Fruit fly (Drosophila melanogaster) whole organism, pupa: ENCODE measurements around the gene Glut1.

Experiments
- CG10348 ChIP-seq: fragments of 200-800 bp; sonication (Bioruptor generic); IDR thresholded peaks from 2 replicates; pipeline ENCODE4 v1.3.6; 2022; ENCODE audit warnings: missing biosample characterization, missing genetic modification characterization
- CG12605 ChIP-seq: fragments of 200-800 bp; sonication (Bioruptor generic); IDR thresholded peaks from 2 replicates; pipeline ENCODE4 v1.3.6; 2022; ENCODE audit warnings: missing biosample characterization, missing genetic modification characterization
- CG13204 ChIP-seq: fragments of 200-800 bp; sonication (Bioruptor generic); optimal IDR thresholded peaks from 2 replicates; lab custom pipeline; 2018; ENCODE audit warnings: missing biosample characterization, mild to moderate bottlenecking, missing genetic modification characterization, moderate library complexity
- CG14655 ChIP-seq: fragments of 200-800 bp; sonication (Bioruptor generic); optimal IDR thresholded peaks from 3 replicates; lab custom pipeline; 2017; ENCODE audit warnings: mild to moderate bottlenecking, missing biosample characterization, missing genetic modification reagents, missing genetic modification characterization
- CG15710 ChIP-seq: fragments of 200-800 bp; sonication (Bioruptor generic); optimal IDR thresholded peaks from 2 replicates; lab custom pipeline; 2018; ENCODE audit warnings: missing biosample characterization, mild to moderate bottlenecking, missing genetic modification characterization, moderate library complexity
- CG17806 ChIP-seq: fragments of 200-800 bp; sonication (Bioruptor generic); optimal IDR thresholded peaks from 2 replicates; lab custom pipeline; 2018; ENCODE audit warnings: missing biosample characterization, mild to moderate bottlenecking, missing genetic modification characterization, moderate library complexity
- CG32121 ChIP-seq: fragments of 200-800 bp; sonication (Bioruptor generic); IDR thresholded peaks from 2 replicates; pipeline ENCODE4 v1.3.6; 2022; ENCODE audit warnings: missing biosample characterization, missing genetic modification characterization
- CG34367 ChIP-seq: fragments of 200-800 bp; sonication (Bioruptor generic); optimal IDR thresholded peaks from 2 replicates; lab custom pipeline; 2018; ENCODE audit warnings: missing biosample characterization, mild to moderate bottlenecking, missing genetic modification characterization
- CG4496 ChIP-seq: fragments of 200-800 bp; sonication (Bioruptor generic); IDR thresholded peaks from 3 replicates; pipeline ENCODE4 v1.3.6; 2022; ENCODE audit warnings: missing biosample characterization, missing genetic modification characterization
- CG8159 ChIP-seq: fragments of 200-800 bp; sonication (Bioruptor generic); optimal IDR thresholded peaks from 3 replicates; lab custom pipeline; 2018; ENCODE audit warnings: missing biosample characterization, mild to moderate bottlenecking, missing genetic modification characterization, moderate library complexity
- CG8301 ChIP-seq: fragments of 200-800 bp; sonication (Bioruptor generic); optimal IDR thresholded peaks from 2 replicates; lab custom pipeline; 2018; ENCODE audit warnings: missing biosample characterization, mild to moderate bottlenecking, missing genetic modification characterization
- CG9948 ChIP-seq: fragments of 200-800 bp; sonication (Bioruptor generic); optimal IDR thresholded peaks from 2 replicates; lab custom pipeline; 2018; ENCODE audit warnings: missing biosample characterization, mild to moderate bottlenecking, missing genetic modification characterization, moderate library complexity
- D1 ChIP-seq: fragments of 200-800 bp; sonication (Bioruptor generic); optimal IDR thresholded peaks from 2 replicates; lab custom pipeline; 2018; ENCODE audit warnings: missing biosample characterization, mild to moderate bottlenecking, missing genetic modification characterization, moderate library complexity
- EcR ChIP-seq: fragments of 200-800 bp; sonication (Bioruptor generic); optimal IDR thresholded peaks from 3 replicates; lab custom pipeline; 2019; ENCODE audit warnings: missing biosample characterization, missing genetic modification characterization, mild to moderate bottlenecking, moderate library complexity, missing genetic modification reagents
- Ets98B ChIP-seq: fragments of 200-800 bp; sonication (Bioruptor generic); IDR thresholded peaks from 2 replicates; pipeline ENCODE4 v1.3.6; 2022; ENCODE audit warnings: missing biosample characterization, missing genetic modification characterization
- Pif1A ChIP-seq: fragments of 200-800 bp; sonication (Bioruptor generic); optimal IDR thresholded peaks from 3 replicates; lab custom pipeline; 2016; ENCODE audit warnings: missing biosample characterization, missing genetic modification characterization
- Pif1B ChIP-seq: fragments of 200-800 bp; sonication (Bioruptor generic); optimal IDR thresholded peaks from 3 replicates; lab custom pipeline; 2016; ENCODE audit warnings: missing biosample characterization, missing genetic modification characterization
- Snoo ChIP-seq: fragments of 200-800 bp; sonication (Bioruptor generic); optimal IDR thresholded peaks from 3 replicates; lab custom pipeline; 2017; ENCODE audit warnings: missing biosample characterization, mild to moderate bottlenecking, missing genetic modification characterization, inconsistent platforms
- fd96Ca ChIP-seq: fragments of 200-800 bp; sonication (Bioruptor generic); IDR thresholded peaks from 3 replicates; pipeline ENCODE4 v1.3.6; 2022; ENCODE audit warnings: missing biosample characterization, missing genetic modification characterization
- gl ChIP-seq: fragments of 200-800 bp; sonication (Bioruptor generic); optimal IDR thresholded peaks from 2 replicates; lab custom pipeline; 2018; ENCODE audit warnings: missing biosample characterization, mild to moderate bottlenecking, missing genetic modification characterization
- rn ChIP-seq: fragments of 200-800 bp; sonication (Bioruptor generic); IDR thresholded peaks from 2 replicates; pipeline ENCODE4 v1.3.6; 2022; ENCODE audit warnings: missing biosample characterization, missing genetic modification characterization

The Glut1 gene

dm6 chr3L:875416-876011 lies 38.4 kb upstream of the Glut1 start:
- TF ChIP-seq CG17806 (tag; lab: Kevin White, UChicago) (no peak), CG8159 (no peak), gl (tag; lab: Kevin White, UChicago) (no peak), CG10348 (no peak), Snoo (tag; lab: Kevin White, UChicago) (no peak), CG34367 (tag; lab: Kevin White, UChicago) (no peak), fd96Ca (GFP tag; lab: Robert Waterston, UW) (peak; percentile 47; the same call in 1 of the 3 replicates), D1 (no peak), CG13204 (GFP tag; lab: Kevin White, UChicago) (no peak), Pif1B (GFP tag; lab: Kevin White, UChicago) (no peak), EcR (GFP tag; lab: Kevin White, UChicago) (peak; percentile 14), Pif1A (GFP tag; lab: Kevin White, UChicago) (no peak), CG14655 (GFP tag; lab: Kevin White, UChicago) (peak; percentile 52), CG4496 (GFP tag; lab: Robert Waterston, UW) (0 out of 3 replicates have a peak, but pooled peaks have one; percentile 34), rn (no peak), CG8301 (peak; percentile 53), CG9948 (tag; lab: Kevin White, UChicago) (no peak), CG15710 (tag; lab: Kevin White, UChicago) (no peak), CG32121 (no peak; the same call in 1 of the 2 replicates), Ets98B (GFP tag; lab: Robert Waterston, UW) (peak; percentile 21; the same call in 1 of the 2 replicates), CG12605 (GFP tag; lab: Robert Waterston, UW) (no peak)

- 0 out of 3 replicates have a peak, but pooled peaks have one; percentile 2 for TF ChIP-seq fd96Ca (GFP tag; lab: Robert Waterston, UW)
- TF ChIP-seq CG8301 = no peak
- TF ChIP-seq CG13204 (GFP tag; lab: Kevin White, UChicago) = no peak
- TF ChIP-seq CG32121 = no peak
- TF ChIP-seq, all 21 proteins: peak for 1
Measured at dm6 chr3L:876087-876486, 37.8 kb upstream of the Glut1 start.

dm6 chr3L:876656-877055 lies 37.2 kb upstream of the Glut1 start:
- no peak for TF ChIP-seq CG10348
- no peak for TF ChIP-seq CG8301
- TF ChIP-seq CG32121 = no peak
- no peak for TF ChIP-seq CG17806 (tag; lab: Kevin White, UChicago)
- no peak for TF ChIP-seq fd96Ca (GFP tag; lab: Robert Waterston, UW)
- TF ChIP-seq CG4496 (GFP tag; lab: Robert Waterston, UW) = no peak
- no peak for TF ChIP-seq CG12605 (GFP tag; lab: Robert Waterston, UW)
- no peak for TF ChIP-seq Ets98B (GFP tag; lab: Robert Waterston, UW)
- TF ChIP-seq rn = no peak
- TF ChIP-seq Pif1A (GFP tag; lab: Kevin White, UChicago) = no peak
- no peak for TF ChIP-seq gl (tag; lab: Kevin White, UChicago)
- no peak for TF ChIP-seq CG34367 (tag; lab: Kevin White, UChicago)
- TF ChIP-seq CG9948 (tag; lab: Kevin White, UChicago) = no peak
- no peak for TF ChIP-seq CG15710 (tag; lab: Kevin White, UChicago)
- TF ChIP-seq CG13204 (GFP tag; lab: Kevin White, UChicago) = no peak
- no peak for TF ChIP-seq CG8159
- no peak for TF ChIP-seq EcR (GFP tag; lab: Kevin White, UChicago)
- TF ChIP-seq, all 21 proteins: peak for 0

dm6 chr3L:880851-881250 lies 33.0 kb upstream of the Glut1 start:
- TF ChIP-seq EcR (GFP tag; lab: Kevin White, UChicago) (peak; percentile 34), CG15710 (tag; lab: Kevin White, UChicago) (no peak), CG12605 (GFP tag; lab: Robert Waterston, UW) (peak; percentile 40), CG13204 (GFP tag; lab: Kevin White, UChicago) (peak; percentile 8), CG4496 (GFP tag; lab: Robert Waterston, UW) (peak; percentile 62)

- TF ChIP-seq EcR (GFP tag; lab: Kevin White, UChicago) (peak; percentile 12), Pif1A (GFP tag; lab: Kevin White, UChicago) (peak; percentile 5), CG4496 (GFP tag; lab: Robert Waterston, UW) (peak; percentile 52; the same call in 2 of the 3 replicates), CG32121 (peak; percentile 29; the same call in 1 of the 2 replicates), Ets98B (GFP tag; lab: Robert Waterston, UW) (no peak; the same call in 1 of the 2 replicates), CG12605 (GFP tag; lab: Robert Waterston, UW) (peak; percentile 47; the same call in 1 of the 2 replicates)
Measured at dm6 chr3L:881496-882235, 32.2 kb upstream of the Glut1 start, which contains the start of gene CG13907. TSS of gene CG13907 (minus strand) at chr3L:882013.
